Worm (Caenorhabditis elegans) whole organism, L4 larva: ENCODE results near the gene srh-31.

Experiments
- D1046.2 ChIP-seq: fragments of 200-800 bp; sonication (Bioruptor generic); IDR thresholded peaks from 2 replicates; pipeline ENCODE4 v1.3.6; 2022; ENCODE audit warnings: missing genetic modification characterization, missing compliant biosample characterization
- Y48G9A.11 ChIP-seq: fragments of 200-800 bp; sonication (Bioruptor generic); IDR thresholded peaks from 2 replicates; pipeline ENCODE4 v1.3.6; 2022; ENCODE audit warnings: missing genetic modification reagents, missing genetic modification characterization, missing compliant biosample characterization
- Y5F2A.4 ChIP-seq: fragments of 200-800 bp; sonication (Bioruptor generic); optimal IDR thresholded peaks from 2 replicates; lab custom pipeline; 2018; ENCODE audit warnings: mild to moderate bottlenecking, missing genetic modification characterization, missing compliant biosample characterization
- arid-1 ChIP-seq: fragments of 200-800 bp; sonication (Bioruptor generic); conservative IDR thresholded peaks from 2 replicates; pipeline ENCODE4 v1.3.6; 2022; ENCODE audit warnings: missing genetic modification reagents, missing genetic modification characterization, missing compliant biosample characterization
- ceh-32 ChIP-seq: sonication (generic microtip); optimal IDR thresholded peaks from 2 replicates; lab custom pipeline; 2016; ENCODE audit warnings: mild to moderate bottlenecking, missing genetic modification characterization, missing compliant biosample characterization; ENCODE audit not compliant: poor library complexity
- ceh-44 ChIP-seq: fragments of 200-800 bp; sonication (Bioruptor generic); IDR thresholded peaks from 2 replicates; pipeline ENCODE4 v1.3.6; 2022; ENCODE audit warnings: missing genetic modification reagents, missing genetic modification characterization, missing compliant biosample characterization
- ceh-82 ChIP-seq: sonication (generic microtip); optimal IDR thresholded peaks from 2 replicates; lab custom pipeline; 2017; ENCODE audit warnings: missing biosample characterization, missing genetic modification characterization
- ces-1 ChIP-seq: fragments of 150-350 bp; sonication (generic microtip); optimal IDR thresholded peaks from 4 replicates; lab custom pipeline; 2014; ENCODE audit warnings: missing biosample characterization, missing genetic modification reagents, missing genetic modification characterization
- cey-2 ChIP-seq: sonication (generic microtip); optimal IDR thresholded peaks from 3 replicates; lab custom pipeline; 2017; ENCODE audit warnings: missing genetic modification characterization, mild to moderate bottlenecking, missing compliant biosample characterization, antibody characterized with exemption, borderline replicate concordance; ENCODE audit not compliant: insufficient read depth
- ctbp-1 ChIP-seq: fragments of 200-800 bp; sonication (Bioruptor generic); IDR thresholded peaks from 2 replicates; pipeline ENCODE4 v1.3.6; 2022; ENCODE audit warnings: missing genetic modification reagents, missing genetic modification characterization, missing compliant biosample characterization
- daf-19 ChIP-seq: fragments of 200-800 bp; sonication (Bioruptor generic); conservative IDR thresholded peaks from 2 replicates; pipeline ENCODE4 v1.3.6; 2022; ENCODE audit warnings: missing genetic modification characterization, missing compliant biosample characterization
- daf-8 ChIP-seq: fragments of 200-800 bp; sonication (Bioruptor generic); IDR thresholded peaks from 2 replicates; pipeline ENCODE4 v1.3.6; 2022; ENCODE audit warnings: missing genetic modification characterization, missing compliant biosample characterization
- dmd-6 ChIP-seq: fragments of 200-800 bp; sonication (Bioruptor generic); IDR thresholded peaks from 2 replicates; pipeline ENCODE4 v1.3.6; 2022; ENCODE audit warnings: missing genetic modification reagents, missing genetic modification characterization, missing compliant biosample characterization
- dmd-8 ChIP-seq: fragments of 200-800 bp; sonication (Bioruptor generic); IDR thresholded peaks from 2 replicates; pipeline ENCODE4 v1.3.6; 2022; ENCODE audit warnings: missing genetic modification characterization, missing compliant biosample characterization
- duxl-1 ChIP-seq: sonication (generic microtip); optimal IDR thresholded peaks from 2 replicates; lab custom pipeline; 2016; ENCODE audit warnings: mild to moderate bottlenecking, missing genetic modification characterization, moderate library complexity, missing compliant biosample characterization; ENCODE audit not compliant: poor library complexity
- dve-1 ChIP-seq: sonication (generic microtip); optimal IDR thresholded peaks from 2 replicates; lab custom pipeline; 2017; ENCODE audit warnings: antibody characterized with exemption, mild to moderate bottlenecking, missing genetic modification characterization, missing compliant biosample characterization; ENCODE audit not compliant: insufficient read depth
- egl-27 ChIP-seq: sonication (generic microtip); optimal IDR thresholded peaks from 3 replicates; lab custom pipeline; 2017; ENCODE audit warnings: missing biosample characterization, missing genetic modification reagents, missing genetic modification characterization
- egl-43 ChIP-seq: fragments of 200-800 bp; sonication (Bioruptor generic); IDR thresholded peaks from 2 replicates; pipeline ENCODE4 v1.3.6; 2022; ENCODE audit warnings: missing genetic modification reagents, missing genetic modification characterization, missing compliant biosample characterization
- fkh-10 ChIP-seq: fragments of 150-350 bp; optimal IDR thresholded peaks from 2 replicates; lab custom pipeline; 2014; ENCODE audit warnings: missing biosample characterization, missing genetic modification reagents, missing genetic modification characterization
- hlh-11 ChIP-seq: fragments of 200-800 bp; sonication (Bioruptor generic); optimal IDR thresholded peaks from 2 replicates; lab custom pipeline; 2018; ENCODE audit warnings: mild to moderate bottlenecking, missing genetic modification characterization, missing compliant biosample characterization
- hmg-1.1 ChIP-seq: fragments of 200-800 bp; sonication (Bioruptor generic); IDR thresholded peaks from 2 replicates; pipeline ENCODE4 v1.3.6; 2022; ENCODE audit warnings: missing genetic modification reagents, missing genetic modification characterization, missing compliant biosample characterization
- lin-13 ChIP-seq: fragments of 150-350 bp; optimal IDR thresholded peaks from 2 replicates; lab custom pipeline; 2014; ENCODE audit warnings: missing biosample characterization, missing genetic modification reagents, missing genetic modification characterization
- lin-29 ChIP-seq: fragments of 200-800 bp; sonication (Bioruptor generic); IDR thresholded peaks from 2 replicates; pipeline ENCODE4 v1.3.6; 2022; ENCODE audit warnings: missing genetic modification reagents, missing genetic modification characterization, missing compliant biosample characterization
- lir-3 ChIP-seq: sonication (generic microtip); optimal IDR thresholded peaks from 2 replicates; lab custom pipeline; 2016; ENCODE audit warnings: mild to moderate bottlenecking, missing genetic modification characterization, missing compliant biosample characterization
- lsy-2 ChIP-seq, 2 experiments: fragments of 150-350 bp in 1 of 2; sonication (generic microtip) in 1 of 2; optimal IDR thresholded peaks; 2 replicates each; lab custom pipeline; 2014 to 2017; ENCODE audit warnings: missing biosample characterization in 2 of 2, missing genetic modification characterization in 2 of 2
- madf-5 ChIP-seq, 2 experiments: fragments of 200-800 bp; sonication (Bioruptor generic); IDR thresholded peaks; 2 replicates each; pipeline ENCODE4 v1.3.6; 2022; ENCODE audit warnings: missing compliant biosample characterization in 2 of 2, missing genetic modification characterization in 2 of 2
- madf-9 ChIP-seq: fragments of 200-800 bp; sonication (Bioruptor generic); conservative IDR thresholded peaks from 2 replicates; pipeline ENCODE4 v1.3.6; 2022; ENCODE audit warnings: missing genetic modification reagents, missing genetic modification characterization, missing compliant biosample characterization
- mdt-29 ChIP-seq: fragments of 200-800 bp; sonication (Bioruptor generic); IDR thresholded peaks from 2 replicates; pipeline ENCODE4 v1.3.6; 2022; ENCODE audit warnings: missing genetic modification reagents, missing genetic modification characterization, missing compliant biosample characterization
- mep-1 ChIP-seq: fragments of 150-350 bp; sonication (generic microtip); optimal IDR thresholded peaks from 3 replicates; lab custom pipeline; 2014; ENCODE audit warnings: missing biosample characterization, missing genetic modification characterization
- mes-2 ChIP-seq: sonication (generic microtip); optimal IDR thresholded peaks from 2 replicates; lab custom pipeline; 2016; ENCODE audit warnings: missing genotype, mild to moderate bottlenecking, missing genetic modification characterization, missing compliant biosample characterization; ENCODE audit not compliant: poor library complexity, severe bottlenecking
- mxl-2 ChIP-seq: fragments of 200-800 bp; sonication (Bioruptor generic); conservative IDR thresholded peaks from 2 replicates; pipeline ENCODE4 v1.3.6; 2022; ENCODE audit warnings: missing genetic modification reagents, missing genetic modification characterization, missing compliant biosample characterization
- nhr-10 ChIP-seq: fragments of 150-350 bp; optimal IDR thresholded peaks from 2 replicates; lab custom pipeline; 2014; ENCODE audit warnings: missing biosample characterization, missing genetic modification characterization
- nhr-11 ChIP-seq: fragments of 150-350 bp; optimal IDR thresholded peaks from 2 replicates; lab custom pipeline; 2014; ENCODE audit warnings: missing biosample characterization, missing genetic modification characterization
- nhr-25 ChIP-seq: sonication (generic microtip); optimal IDR thresholded peaks from 2 replicates; lab custom pipeline; 2017; ENCODE audit warnings: missing genetic modification characterization, mild to moderate bottlenecking, missing compliant biosample characterization, antibody characterized with exemption, moderate library complexity, borderline replicate concordance; ENCODE audit not compliant: insufficient read depth
- nhr-28 ChIP-seq: fragments of 150-350 bp; optimal IDR thresholded peaks from 2 replicates; lab custom pipeline; 2014; ENCODE audit warnings: missing biosample characterization, missing genetic modification characterization
- nhr-41 ChIP-seq: fragments of 200-800 bp; sonication (Bioruptor generic); IDR thresholded peaks from 2 replicates; pipeline ENCODE4 v1.3.6; 2022; ENCODE audit warnings: missing genetic modification reagents, missing genetic modification characterization, missing compliant biosample characterization
- nhr-42 ChIP-seq: fragments of 200-800 bp; sonication (Bioruptor generic); IDR thresholded peaks from 2 replicates; pipeline ENCODE4 v1.3.6; 2022; ENCODE audit warnings: missing genetic modification characterization, missing compliant biosample characterization
- nhr-76 ChIP-seq: fragments of 150-350 bp; optimal IDR thresholded peaks from 2 replicates; lab custom pipeline; 2014; ENCODE audit warnings: missing biosample characterization, missing genetic modification characterization
- nhr-77 ChIP-seq: fragments of 150-350 bp; optimal IDR thresholded peaks from 2 replicates; lab custom pipeline; 2014; ENCODE audit warnings: missing biosample characterization, missing genetic modification characterization
- pha-4 ChIP-seq, 2 experiments: fragments of 150-350 bp in 1 of 2; fragments of 200-800 bp in 1 of 2; sonication (Bioruptor generic) in 1 of 2; IDR thresholded peaks in 1 of 2; optimal IDR thresholded peaks in 1 of 2; 2 replicates each; pipeline versions ENCODE4 v1.3.6 to Lab custom; 2014 to 2022; ENCODE audit warnings: missing genetic modification characterization in 2 of 2, missing genetic modification reagents in 2 of 2, missing biosample characterization in 1 of 2, missing compliant biosample characterization in 1 of 2
- rbr-2 ChIP-seq: sonication (generic microtip); optimal IDR thresholded peaks from 2 replicates; lab custom pipeline; 2016; ENCODE audit warnings: missing genotype, missing genetic modification characterization, missing compliant biosample characterization
- saeg-2 ChIP-seq: fragments of 200-800 bp; sonication (Bioruptor generic); IDR thresholded peaks from 2 replicates; pipeline ENCODE4 v1.3.6; 2022; ENCODE audit warnings: missing genetic modification reagents, missing genetic modification characterization, missing compliant biosample characterization
- sdz-12 ChIP-seq: fragments of 200-800 bp; sonication (Bioruptor generic); optimal IDR thresholded peaks from 2 replicates; lab custom pipeline; 2018; ENCODE audit warnings: mild to moderate bottlenecking, missing genetic modification characterization, missing compliant biosample characterization
- set-16 ChIP-seq: fragments of 200-800 bp; sonication (Bioruptor generic); IDR thresholded peaks from 2 replicates; pipeline ENCODE4 v1.3.6; 2022; ENCODE audit warnings: missing genetic modification reagents, missing genetic modification characterization, missing compliant biosample characterization
- snpc-4 ChIP-seq: fragments of 150-350 bp; optimal IDR thresholded peaks from 2 replicates; lab custom pipeline; 2014; ENCODE audit warnings: missing biosample characterization, missing genetic modification characterization
- tra-1 ChIP-seq: fragments of 200-800 bp; sonication (Bioruptor generic); IDR thresholded peaks from 2 replicates; pipeline ENCODE4 v1.3.6; 2022; ENCODE audit warnings: missing genetic modification reagents, missing genetic modification characterization, missing compliant biosample characterization
- unc-130 ChIP-seq: sonication (generic microtip); optimal IDR thresholded peaks from 2 replicates; lab custom pipeline; 2016; ENCODE audit warnings: missing genetic modification reagents, missing genetic modification characterization, missing compliant biosample characterization
- unc-39 ChIP-seq: sonication (generic microtip); optimal IDR thresholded peaks from 2 replicates; lab custom pipeline; 2017; ENCODE audit warnings: missing biosample characterization, missing genetic modification characterization
- vab-7 ChIP-seq: fragments of 200-800 bp; sonication (Bioruptor generic); IDR thresholded peaks from 2 replicates; pipeline ENCODE4 v1.3.6; 2022; ENCODE audit warnings: missing genetic modification reagents, missing genetic modification characterization, missing compliant biosample characterization
- ztf-7 ChIP-seq: fragments of 150-350 bp; optimal IDR thresholded peaks from 2 replicates; lab custom pipeline; 2014; ENCODE audit warnings: missing biosample characterization, missing genetic modification characterization

The srh-31 gene

ce11 chrV:17749181-17749580 is 42.1 kb downstream of the srh-31 start, which contains the start of gene R12G8.1:
R12G8.1 (minus strand) TSS chrV:17749243.
- TF ChIP-seq madf-9 (GFP tag; lab: Robert Waterston, UW) (no peak), daf-8 (GFP tag; lab: Robert Waterston, UW) (no peak), Y5F2A.4 (GFP tag; lab: Kevin White, UChicago) (no peak), nhr-77 (tag; lab: Kevin White, UChicago) (no peak), unc-130 (no peak), ztf-7 (tag; lab: Kevin White, UChicago) (no peak), madf-5 (GFP tag; IDR thresholded peaks at IDR 0.05; lab: Robert Waterston, UW) (no peak), dmd-8 (GFP tag; lab: Robert Waterston, UW) (no peak), sdz-12 (GFP tag; lab: Kevin White, UChicago) (no peak), nhr-76 (tag; lab: Kevin White, UChicago) (no peak), nhr-41 (GFP tag; lab: Robert Waterston, UW) (no peak), Y48G9A.11 (GFP tag; lab: Robert Waterston, UW) (no peak), ctbp-1 (GFP tag; lab: Robert Waterston, UW) (peak; percentile 70), dve-1 (tag; lab: Kevin White, UChicago) (no peak), lsy-2 (tag; optimal IDR thresholded peaks at IDR 0.05; lab: Kevin White, UChicago) (no peak), lin-29 (GFP tag; lab: Robert Waterston, UW) (no peak), unc-39 (tag; lab: Kevin White, UChicago) (no peak), fkh-10 (GFP tag; lab: Kevin White, UChicago) (peak; percentile 88), duxl-1 (no peak), set-16 (GFP tag; lab: Robert Waterston, UW) (peak; percentile 49), ces-1 (GFP tag; lab: Kevin White, UChicago) (peak; percentile 86), nhr-25 (tag; lab: Kevin White, UChicago) (no peak), mes-2 (tag; lab: Kevin White, UChicago) (no peak), mdt-29 (GFP tag; lab: Robert Waterston, UW) (no peak), ceh-32 (tag; lab: Kevin White, UChicago) (peak; percentile 26), saeg-2 (GFP tag; lab: Robert Waterston, UW) (no peak), egl-27 (tag; lab: Kevin White, UChicago) (no peak), cey-2 (tag; lab: Kevin White, UChicago) (no peak), hmg-1.1 (GFP tag; lab: Robert Waterston, UW) (no peak), egl-43 (GFP tag; lab: Robert Waterston, UW) (no peak), ceh-44 (no peak), ceh-82 (tag; lab: Kevin White, UChicago) (no peak), mep-1 (tag; lab: Kevin White, UChicago) (no peak), rbr-2 (peak; percentile 17), hlh-11 (tag; lab: Kevin White, UChicago) (no peak), nhr-42 (GFP tag; lab: Robert Waterston, UW) (no peak), nhr-11 (no peak), snpc-4 (no peak), lir-3 (tag; lab: Kevin White, UChicago) (no peak), lin-13 (no peak), nhr-10 (tag; lab: Kevin White, UChicago) (no peak)

- TF ChIP-seq ceh-44 (no peak), daf-8 (GFP tag; lab: Robert Waterston, UW) (no peak), arid-1 (GFP tag; lab: Robert Waterston, UW) (no peak), dve-1 (tag; lab: Kevin White, UChicago) (peak; percentile 69), lir-3 (tag; lab: Kevin White, UChicago) (no peak), mxl-2 (no peak), daf-19 (no peak), hmg-1.1 (GFP tag; lab: Robert Waterston, UW) (no peak), egl-43 (GFP tag; lab: Robert Waterston, UW) (no peak), nhr-42 (GFP tag; lab: Robert Waterston, UW) (no peak), nhr-28 (tag; lab: Kevin White, UChicago) (peak; percentile 92), tra-1 (GFP tag; lab: Robert Waterston, UW) (peak; percentile 48; the same call in 1 of the 2 replicates), vab-7 (GFP tag; lab: Robert Waterston, UW) (no peak), D1046.2 (GFP tag; lab: Robert Waterston, UW) (no peak), pha-4 (GFP tag; IDR thresholded peaks at IDR 0.05; lab: Robert Waterston, UW) (no peak), pha-4 (tag; optimal IDR thresholded peaks at IDR 0.05; lab: Kevin White, UChicago) (peak; percentile 62), dmd-6 (peak; percentile 84)
These were observed 45.2 kb downstream of the srh-31 start for ce11 chrV:17752340-17752739.
